Worm (Caenorhabditis elegans) whole organism, midembryonic: Measurements from ENCODE around the gene rnst-2.

Source experiments
- T22C8.4 ChIP-seq: fragments of 200-800 bp; sonication (Bioruptor generic); IDR thresholded peaks from 2 replicates; pipeline ENCODE4 v1.3.6; 2022; ENCODE audit warnings: missing genetic modification characterization, missing compliant biosample characterization
- cog-1 ChIP-seq: sonication (generic microtip); optimal IDR thresholded peaks from 2 replicates; lab custom pipeline; 2016; ENCODE audit warnings: missing genetic modification characterization, missing compliant biosample characterization
- flt-1 ChIP-seq: fragments of 200-800 bp; sonication (Bioruptor generic); IDR thresholded peaks from 2 replicates; pipeline ENCODE4 v1.3.6; 2022; ENCODE audit warnings: missing genetic modification characterization, missing compliant biosample characterization
- klf-2 ChIP-seq: fragments of 200-800 bp; sonication (Bioruptor generic); conservative IDR thresholded peaks from 2 replicates; pipeline ENCODE4 v1.3.6; 2022; ENCODE audit warnings: missing genetic modification reagents, missing genetic modification characterization, missing compliant biosample characterization
- med-1 ChIP-seq: sonication (generic microtip); optimal IDR thresholded peaks from 2 replicates; lab custom pipeline; 2017; ENCODE audit warnings: missing genetic modification characterization, mild to moderate bottlenecking, missing compliant biosample characterization, antibody characterized with exemption, missing genetic modification reagents; ENCODE audit not compliant: insufficient read depth
- ref-1 ChIP-seq: fragments of 200-800 bp; sonication (Bioruptor generic); conservative IDR thresholded peaks from 2 replicates; pipeline ENCODE4 v1.3.6; 2022; ENCODE audit warnings: missing genetic modification reagents, missing genetic modification characterization, missing compliant biosample characterization
- tab-1 ChIP-seq: fragments of 200-800 bp; sonication (Bioruptor generic); IDR thresholded peaks from 2 replicates; pipeline ENCODE4 v1.3.6; 2022; ENCODE audit warnings: missing genetic modification characterization, missing compliant biosample characterization
- ztf-23 ChIP-seq: fragments of 200-800 bp; sonication (Bioruptor generic); IDR thresholded peaks from 2 replicates; pipeline ENCODE4 v1.3.6; 2022; ENCODE audit warnings: missing genetic modification reagents, missing genetic modification characterization, missing compliant biosample characterization
- ztf-29 ChIP-seq: fragments of 200-800 bp; sonication (Bioruptor generic); IDR thresholded peaks from 2 replicates; pipeline ENCODE4 v1.3.6; 2022; ENCODE audit warnings: missing genetic modification reagents, missing genetic modification characterization, missing compliant biosample characterization

rnst-2 gene

DNA sequence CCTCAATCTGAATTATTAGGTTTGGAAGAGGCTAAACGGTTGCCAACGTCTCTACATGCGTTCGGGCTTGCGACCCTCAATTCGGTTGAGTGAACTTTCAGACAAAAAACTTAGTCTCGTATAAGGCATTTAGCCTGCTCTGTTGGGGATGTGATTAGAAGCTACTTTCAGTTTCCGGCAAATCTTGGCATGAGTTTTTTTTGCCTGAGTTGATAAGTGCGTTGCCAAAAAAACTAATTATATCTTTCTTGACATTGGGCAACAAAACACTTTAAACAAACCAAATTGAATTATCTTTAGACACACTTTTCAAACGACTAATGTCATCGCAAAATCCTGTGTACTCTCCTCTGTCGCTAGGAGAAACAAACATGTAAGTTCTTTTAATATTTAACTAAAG, 31.0 kb downstream of the rnst-2 start, which contains the start of gene Y50D4B.4:
Gene Y50D4B.4 (plus strand): TSS at position 301 of the 400 bp plus-strand sequence.
- no peak for TF ChIP-seq klf-2 (GFP tag; lab: Robert Waterston, UW)
- no peak for TF ChIP-seq med-1
- no peak for TF ChIP-seq tab-1 (GFP tag; lab: Robert Waterston, UW)
- TF ChIP-seq T22C8.4: no peak
- no peak for TF ChIP-seq ref-1 (GFP tag; lab: Robert Waterston, UW)
- TF ChIP-seq ztf-23: no peak
- no peak for TF ChIP-seq flt-1 (GFP tag; lab: Robert Waterston, UW)
- TF ChIP-seq ztf-29 (GFP tag; lab: Robert Waterston, UW): no peak
- TF ChIP-seq cog-1 (tag; lab: Kevin White, UChicago): no peak

DNA sequence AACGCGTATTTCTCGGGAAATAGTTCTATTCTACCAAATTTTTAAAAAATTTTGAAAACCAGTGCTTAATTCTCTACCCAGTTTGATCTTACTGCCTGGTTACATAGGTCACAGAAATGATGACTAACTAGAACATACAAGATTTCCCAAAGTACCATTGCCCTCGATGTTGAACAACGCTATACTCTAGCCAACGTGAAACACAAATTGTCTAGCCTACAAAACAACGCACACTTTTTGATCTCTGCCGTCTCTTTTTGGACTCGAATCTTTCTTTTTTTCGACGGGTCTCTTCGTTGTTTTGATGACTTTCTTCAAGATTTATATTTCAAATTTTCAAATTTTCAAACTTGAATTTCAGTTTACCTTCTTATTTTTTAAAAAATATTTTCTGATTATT, 38.9 kb downstream of the rnst-2 start, which contains the start of gene Y50D4B.2:
Gene Y50D4B.2 (plus strand): TSS at position 301 of the 400 bp plus-strand sequence.
- no peak for TF ChIP-seq tab-1 (GFP tag; lab: Robert Waterston, UW)
- TF ChIP-seq flt-1 (GFP tag; lab: Robert Waterston, UW): no peak
- TF ChIP-seq cog-1 (tag; lab: Kevin White, UChicago): no peak
- TF ChIP-seq T22C8.4: no peak
- no peak for TF ChIP-seq med-1
- TF ChIP-seq ztf-29 (GFP tag; lab: Robert Waterston, UW): no peak
- TF ChIP-seq ztf-23: no peak
- no peak for TF ChIP-seq klf-2 (GFP tag; lab: Robert Waterston, UW)

DNA sequence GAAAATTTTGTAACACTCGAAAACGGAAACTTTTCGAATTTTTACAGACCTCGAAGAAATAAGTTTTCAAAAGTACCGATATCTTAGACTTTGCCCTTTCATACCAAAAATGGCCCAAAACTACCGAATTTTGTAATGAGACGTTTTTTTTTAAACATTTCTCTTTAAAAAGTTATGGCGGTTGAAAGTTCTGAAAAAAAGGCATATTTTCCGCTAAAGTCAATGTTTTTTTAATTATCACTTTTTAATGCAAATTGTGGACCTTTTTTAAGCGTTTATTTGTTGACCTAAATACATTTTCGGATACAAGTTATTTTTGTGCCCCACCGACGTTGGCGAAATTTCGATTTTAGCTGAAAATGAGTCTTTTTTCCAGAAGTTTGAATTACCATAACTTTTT, 41.2 kb downstream of the rnst-2 start:
- no peak for TF ChIP-seq ref-1 (GFP tag; lab: Robert Waterston, UW)

DNA sequence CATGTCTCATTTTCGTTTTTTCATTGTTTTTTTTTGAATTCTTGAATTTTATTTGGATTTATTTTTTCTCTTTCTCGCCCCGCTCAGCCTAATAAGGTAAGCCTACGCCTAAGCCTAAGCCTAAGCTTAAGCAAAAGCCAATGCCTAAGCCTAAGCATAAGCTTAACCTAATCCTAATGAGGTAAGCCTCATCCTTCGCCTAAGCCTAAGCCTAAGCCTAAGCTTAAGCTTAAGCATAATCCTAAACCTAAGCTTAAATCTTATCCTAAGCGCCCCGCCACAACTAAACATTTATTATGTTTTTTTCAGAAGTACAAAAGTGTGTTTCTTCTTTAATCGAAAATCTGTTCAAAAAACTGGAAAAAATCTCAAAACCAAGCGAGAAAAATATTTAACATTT, 50.8 kb downstream of the rnst-2 start:
- TF ChIP-seq cog-1 (tag; lab: Kevin White, UChicago): no peak
- TF ChIP-seq flt-1 (GFP tag; lab: Robert Waterston, UW): no peak
- TF ChIP-seq ztf-29 (GFP tag; lab: Robert Waterston, UW): no peak
- no peak for TF ChIP-seq tab-1 (GFP tag; lab: Robert Waterston, UW)
- TF ChIP-seq T22C8.4: no peak
- TF ChIP-seq med-1: no peak
- no peak for TF ChIP-seq ztf-23
- TF ChIP-seq ref-1 (GFP tag; lab: Robert Waterston, UW): no peak
- no peak for TF ChIP-seq klf-2 (GFP tag; lab: Robert Waterston, UW)

DNA sequence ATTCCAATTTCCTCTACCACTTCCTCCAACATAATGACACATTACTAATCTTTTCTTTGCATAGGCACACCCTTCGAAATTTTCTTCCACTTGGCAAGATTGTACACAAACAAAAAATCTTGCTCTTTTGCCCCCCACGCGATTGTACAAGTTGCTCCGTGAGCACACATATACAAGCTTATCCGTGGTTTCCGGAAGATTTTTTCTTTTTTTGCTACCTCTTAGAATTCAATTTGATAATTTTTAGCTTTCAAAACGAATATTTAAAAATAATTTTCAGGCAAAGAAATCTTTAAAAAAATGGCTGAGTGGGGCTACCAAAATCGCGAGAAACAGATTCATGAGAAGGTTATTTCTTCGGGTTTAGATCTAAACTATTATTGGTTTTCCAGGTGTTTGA, 51.3 kb downstream of the rnst-2 start, which contains the start of gene Y50D4B.1:
Gene Y50D4B.1 (plus strand): TSS at position 301 of the 400 bp plus-strand sequence.
- TF ChIP-seq cog-1 (tag; lab: Kevin White, UChicago) (no peak), klf-2 (GFP tag; lab: Robert Waterston, UW) (no peak), ztf-29 (GFP tag; lab: Robert Waterston, UW) (no peak), flt-1 (GFP tag; lab: Robert Waterston, UW) (no peak), ref-1 (GFP tag; lab: Robert Waterston, UW) (no peak), med-1 (no peak), T22C8.4 (no peak), ztf-23 (no peak), tab-1 (GFP tag; lab: Robert Waterston, UW) (no peak)
